Worm (Caenorhabditis elegans) whole organism, L2 larva: Measurements from ENCODE around the gene bgnt-1.4.

Experiments used
- C34F6.9 ChIP-seq: fragments of 150-350 bp; optimal IDR thresholded peaks from 2 replicates; lab custom pipeline; 2014; ENCODE audit warnings: missing biosample characterization, missing genetic modification characterization
- F13H6.1 ChIP-seq: sonication (generic microtip); optimal IDR thresholded peaks from 2 replicates; lab custom pipeline; 2016; ENCODE audit warnings: missing genetic modification characterization, missing compliant biosample characterization
- R02D3.7 ChIP-seq: fragments of 150-350 bp; optimal IDR thresholded peaks from 2 replicates; lab custom pipeline; 2014; ENCODE audit warnings: missing biosample characterization, missing genetic modification characterization
- Y55F3AM.14 ChIP-seq: fragments of 200-800 bp; sonication (Bioruptor generic); optimal IDR thresholded peaks from 2 replicates; lab custom pipeline; 2018; ENCODE audit warnings: mild to moderate bottlenecking, missing genetic modification characterization, missing compliant biosample characterization
- ZK546.5 ChIP-seq: sonication (generic microtip); optimal IDR thresholded peaks from 2 replicates; lab custom pipeline; 2017; ENCODE audit warnings: missing biosample characterization, missing genetic modification characterization
- alr-1 ChIP-seq: fragments of 150-350 bp; optimal IDR thresholded peaks from 2 replicates; lab custom pipeline; 2014; ENCODE audit warnings: missing biosample characterization, missing genetic modification characterization
- aly-2 ChIP-seq: fragments of 150-350 bp; optimal IDR thresholded peaks from 2 replicates; lab custom pipeline; 2014; ENCODE audit warnings: missing biosample characterization, missing genetic modification characterization
- ama-1 ChIP-seq: fragments of 150-350 bp; optimal IDR thresholded peaks from 2 replicates; lab custom pipeline; 2018; ENCODE audit warnings: inconsistent platforms
- ceh-82 ChIP-seq: fragments of 150-350 bp; optimal IDR thresholded peaks from 2 replicates; lab custom pipeline; 2014; ENCODE audit warnings: missing biosample characterization, missing genetic modification characterization
- dmd-4 ChIP-seq: sonication (generic microtip); optimal IDR thresholded peaks from 2 replicates; lab custom pipeline; 2017; ENCODE audit warnings: missing biosample characterization, missing genetic modification characterization
- egl-27 ChIP-seq: sonication (generic microtip); optimal IDR thresholded peaks from 3 replicates; lab custom pipeline; 2017; ENCODE audit warnings: missing biosample characterization, missing genetic modification reagents, missing genetic modification characterization
- fos-1 ChIP-seq: fragments of 150-350 bp; optimal IDR thresholded peaks from 2 replicates; lab custom pipeline; 2014; ENCODE audit warnings: missing biosample characterization, missing genetic modification characterization
- lin-11 ChIP-seq: fragments of 150-350 bp; sonication (generic microtip); optimal IDR thresholded peaks from 2 replicates; lab custom pipeline; 2014; ENCODE audit warnings: missing biosample characterization, missing genetic modification characterization, inconsistent platforms, mixed read lengths
- lin-13 ChIP-seq: fragments of 150-350 bp; optimal IDR thresholded peaks from 2 replicates; lab custom pipeline; 2014; ENCODE audit warnings: missing biosample characterization, missing genetic modification reagents, missing genetic modification characterization
- lin-39 ChIP-seq: fragments of 150-350 bp; optimal IDR thresholded peaks from 2 replicates; lab custom pipeline; 2014; ENCODE audit warnings: missing biosample characterization, missing genetic modification reagents, missing genetic modification characterization
- mab-5 ChIP-seq: fragments of 150-350 bp; optimal IDR thresholded peaks from 2 replicates; lab custom pipeline; 2014; ENCODE audit warnings: missing biosample characterization, missing genetic modification characterization
- mbf-1 ChIP-seq: sonication (generic microtip); optimal IDR thresholded peaks from 2 replicates; lab custom pipeline; 2017; ENCODE audit warnings: missing biosample characterization, missing genetic modification characterization
- nhr-10 ChIP-seq: sonication (generic microtip); optimal IDR thresholded peaks from 2 replicates; lab custom pipeline; 2017; ENCODE audit warnings: missing biosample characterization, missing genetic modification characterization
- nhr-11 ChIP-seq: fragments of 150-350 bp; optimal IDR thresholded peaks from 2 replicates; lab custom pipeline; 2014; ENCODE audit warnings: missing biosample characterization, missing genetic modification characterization
- nhr-129 ChIP-seq: fragments of 150-350 bp; optimal IDR thresholded peaks from 2 replicates; lab custom pipeline; 2014; ENCODE audit warnings: missing biosample characterization, missing genetic modification characterization
- nhr-21 ChIP-seq: fragments of 150-350 bp; optimal IDR thresholded peaks from 2 replicates; lab custom pipeline; 2014; ENCODE audit warnings: missing biosample characterization, missing genetic modification characterization
- nhr-237 ChIP-seq: fragments of 150-350 bp; optimal IDR thresholded peaks from 2 replicates; lab custom pipeline; 2014; ENCODE audit warnings: missing biosample characterization, missing genetic modification characterization
- nhr-25 ChIP-seq: fragments of 150-350 bp; sonication (generic microtip); optimal IDR thresholded peaks from 3 replicates; lab custom pipeline; 2014; ENCODE audit warnings: missing biosample characterization, missing genetic modification characterization
- nhr-77 ChIP-seq: fragments of 150-350 bp; optimal IDR thresholded peaks from 2 replicates; lab custom pipeline; 2014; ENCODE audit warnings: missing biosample characterization, missing genetic modification characterization
- peb-1 ChIP-seq: fragments of 150-350 bp; optimal IDR thresholded peaks from 2 replicates; lab custom pipeline; 2014; ENCODE audit warnings: missing biosample characterization, missing genetic modification characterization
- skn-1 ChIP-seq: sonication (generic microtip); optimal IDR thresholded peaks from 2 replicates; lab custom pipeline; 2017; ENCODE audit warnings: missing biosample characterization, missing genetic modification characterization
- sma-9 ChIP-seq, 2 experiments: fragments of 150-350 bp in 1 of 2; sonication (generic microtip) in 1 of 2; optimal IDR thresholded peaks; 2 replicates each; lab custom pipeline; 2014 to 2016; ENCODE audit warnings: missing genetic modification characterization in 2 of 2, mild to moderate bottlenecking in 1 of 2, missing biosample characterization in 1 of 2, missing compliant biosample characterization in 1 of 2, missing genetic modification reagents in 1 of 2, moderate library complexity in 1 of 2
- snpc-4 ChIP-seq: fragments of 150-350 bp; optimal IDR thresholded peaks from 2 replicates; lab custom pipeline; 2014; ENCODE audit warnings: missing biosample characterization, missing genetic modification characterization
- unc-39 ChIP-seq: fragments of 150-350 bp; optimal IDR thresholded peaks from 2 replicates; lab custom pipeline; 2014; ENCODE audit warnings: missing biosample characterization, missing genetic modification characterization
- unc-55 ChIP-seq: fragments of 150-350 bp; sonication (generic microtip); optimal IDR thresholded peaks from 3 replicates; lab custom pipeline; 2014; ENCODE audit warnings: missing biosample characterization, missing genetic modification reagents, missing genetic modification characterization
- unc-62 ChIP-seq: fragments of 150-350 bp; optimal IDR thresholded peaks from 2 replicates; lab custom pipeline; 2014; ENCODE audit warnings: missing biosample characterization, missing genetic modification reagents, missing genetic modification characterization
- ztf-11 ChIP-seq: sonication (generic microtip); optimal IDR thresholded peaks from 2 replicates; lab custom pipeline; 2017; ENCODE audit warnings: missing biosample characterization, missing genetic modification characterization
- ztf-4 ChIP-seq: fragments of 150-350 bp; optimal IDR thresholded peaks from 2 replicates; lab custom pipeline; 2014; ENCODE audit warnings: missing biosample characterization, missing genetic modification characterization

bgnt-1.4 gene

ce11 chrV:4758019-4758418, 2.8 kb upstream of the bgnt-1.4 start:
- TF ChIP-seq ceh-82 (tag; lab: Kevin White, UChicago) (no peak), peb-1 (tag; lab: Kevin White, UChicago) (no peak), sma-9 (GFP tag; optimal IDR thresholded peaks at IDR 0.05; lab: Kevin White, UChicago) (no peak), sma-9 (tag; optimal IDR thresholded peaks at IDR 0.05; lab: Kevin White, UChicago) (no peak), nhr-25 (no peak), nhr-237 (no peak), nhr-10 (tag; lab: Kevin White, UChicago) (no peak), ztf-4 (tag; lab: Kevin White, UChicago) (no peak), snpc-4 (no peak), nhr-129 (no peak), unc-62 (GFP tag; lab: Kevin White, UChicago) (no peak), unc-39 (tag; lab: Kevin White, UChicago) (no peak), Y55F3AM.14 (no peak), lin-39 (no peak)

ce11 chrV:4758540-4758939, 2.2 kb upstream of the bgnt-1.4 start:
- TF ChIP-seq aly-2 (no peak), lin-13 (GFP tag; lab: Kevin White, UChicago) (no peak), unc-62 (GFP tag; lab: Kevin White, UChicago) (no peak), nhr-129 (no peak), nhr-237 (no peak), nhr-25 (no peak), unc-55 (GFP tag; lab: Kevin White, UChicago) (no peak), F13H6.1 (tag; lab: Kevin White, UChicago) (no peak), nhr-11 (tag; lab: Kevin White, UChicago) (no peak), C34F6.9 (no peak), Y55F3AM.14 (no peak), nhr-21 (tag; lab: Kevin White, UChicago) (no peak), sma-9 (GFP tag; optimal IDR thresholded peaks at IDR 0.05; lab: Kevin White, UChicago) (no peak), sma-9 (tag; optimal IDR thresholded peaks at IDR 0.05; lab: Kevin White, UChicago) (no peak), fos-1 (tag; lab: Kevin White, UChicago) (no peak), alr-1 (tag; lab: Kevin White, UChicago) (no peak), ama-1 (no peak), nhr-10 (tag; lab: Kevin White, UChicago) (no peak), mbf-1 (no peak), ztf-11 (no peak), R02D3.7 (tag; lab: Kevin White, UChicago) (no peak)

ce11 chrV:4766501-4766900, 5.7 kb downstream of the bgnt-1.4 start, which contains the start of gene C18G1.8:
TSS of gene C18G1.8 (minus strand) at chrV:4766601.
- TF ChIP-seq nhr-77 (tag; lab: Kevin White, UChicago) (no peak), ztf-4 (tag; lab: Kevin White, UChicago) (no peak), alr-1 (tag; lab: Kevin White, UChicago) (no peak), aly-2 (no peak), unc-62 (GFP tag; lab: Kevin White, UChicago) (no peak)

- no peak for TF ChIP-seq skn-1 (tag; lab: Kevin White, UChicago)
- TF ChIP-seq ZK546.5, result no peak
- TF ChIP-seq nhr-129, result no peak
- no peak for TF ChIP-seq dmd-4 (tag; lab: Kevin White, UChicago)
- TF ChIP-seq F13H6.1 (tag; lab: Kevin White, UChicago), result no peak
- TF ChIP-seq lin-11 (tag; lab: Kevin White, UChicago), result no peak
These were observed 8.9 kb downstream of the bgnt-1.4 start, which contains the start of gene C18G1.9 for ce11 chrV:4769633-4770032. TSS of gene C18G1.9 (minus strand) at chrV:4769733.

- TF ChIP-seq fos-1 (tag; lab: Kevin White, UChicago) (peak; percentile 50), unc-62 (GFP tag; lab: Kevin White, UChicago) (no peak)
These were observed 9.7 kb downstream of the bgnt-1.4 start, which contains the start of gene elt-7 for ce11 chrV:4770408-4770947. TSS of gene elt-7 (plus strand) at chrV:4770670.

ce11 chrV:4775140-4775539, 14.4 kb downstream of the bgnt-1.4 start:
- no peak for TF ChIP-seq fos-1 (tag; lab: Kevin White, UChicago)
- TF ChIP-seq unc-55 (GFP tag; lab: Kevin White, UChicago), result peak; percentile 74
- TF ChIP-seq egl-27 (tag; lab: Kevin White, UChicago), result no peak
- peak; percentile 78 for TF ChIP-seq mab-5 (tag; lab: Kevin White, UChicago)
- peak; percentile 97 for TF ChIP-seq Y55F3AM.14
- no peak for TF ChIP-seq dmd-4 (tag; lab: Kevin White, UChicago)
